Fruit fly (Drosophila melanogaster): ENCODE results near the gene CG17928.

dm6 chr2L:16790671-16791270 lies 597 bp upstream of the CG17928 start, which contains the start of gene Cyt-b5-r:
- TF ChIP-seq Dll (optimal IDR thresholded peaks at IDR 0.05), result no peak
- TF ChIP-seq EcR (GFP tag; optimal IDR thresholded peaks at IDR 0.05), result no peak
- no peak for TF ChIP-seq pan (optimal IDR thresholded peaks at IDR 0.05)
- no peak for TF ChIP-seq CG8478 (optimal IDR thresholded peaks at IDR 0.05)
- no peak for TF ChIP-seq psq (optimal IDR thresholded peaks at IDR 0.05)
